Worm (Caenorhabditis elegans) whole organism, L1 larva: Measurements from ENCODE around the gene tbx-8.

Experiments used
- C16A3.4 ChIP-seq: fragments of 150-350 bp; optimal IDR thresholded peaks from 2 replicates; lab custom pipeline; 2014; ENCODE audit warnings: missing biosample characterization, missing genetic modification characterization
- blmp-1 ChIP-seq: fragments of 150-350 bp; optimal IDR thresholded peaks from 2 replicates; lab custom pipeline; 2014; ENCODE audit warnings: missing biosample characterization, missing genetic modification characterization
- ceh-8 ChIP-seq: fragments of 200-800 bp; sonication (Bioruptor generic); optimal IDR thresholded peaks from 2 replicates; lab custom pipeline; 2018; ENCODE audit warnings: mild to moderate bottlenecking, missing genetic modification characterization, moderate library complexity, missing compliant biosample characterization
- ceh-88 ChIP-seq: fragments of 200-800 bp; sonication (Bioruptor generic); IDR thresholded peaks from 2 replicates; pipeline ENCODE4 v1.3.6; 2022; ENCODE audit warnings: missing genetic modification characterization, missing compliant biosample characterization
- dsc-1 ChIP-seq: sonication (generic microtip); optimal IDR thresholded peaks from 2 replicates; lab custom pipeline; 2016; ENCODE audit warnings: mild to moderate bottlenecking, missing genetic modification characterization, missing compliant biosample characterization
- efl-1 ChIP-seq, 4 experiments: fragments of 150-350 bp; optimal IDR thresholded peaks in 3 of 4; peaks in 1 of 4; 1 replicate in 1 of 4; 2 replicates in 3 of 4; lab custom pipeline; 2014; ENCODE audit warnings: missing biosample characterization in 2 of 4, missing genetic modification characterization in 2 of 4, missing genetic modification reagents in 2 of 4
- elt-2 ChIP-seq: sonication (generic microtip); optimal IDR thresholded peaks from 2 replicates; lab custom pipeline; 2016; ENCODE audit warnings: missing genetic modification characterization, mild to moderate bottlenecking, inconsistent platforms, missing compliant biosample characterization, missing genetic modification reagents
- elt-3 ChIP-seq, 6 experiments: fragments of 150-350 bp in 1 of 6; sonication (generic microtip); optimal IDR thresholded peaks; 2 replicates each; lab custom pipeline; 2017 to 2018; ENCODE audit warnings: missing biosample characterization in 6 of 6, missing genetic modification characterization in 6 of 6, inconsistent platforms in 1 of 6
- fkh-4 ChIP-seq: sonication (generic microtip); optimal IDR thresholded peaks from 2 replicates; lab custom pipeline; 2016; ENCODE audit warnings: missing compliant biosample characterization, missing genetic modification characterization, borderline replicate concordance
- grh-1 ChIP-seq: fragments of 200-800 bp; sonication (Bioruptor generic); IDR thresholded peaks from 2 replicates; pipeline ENCODE4 v1.3.6; 2022; ENCODE audit warnings: missing genetic modification reagents, missing genetic modification characterization, missing compliant biosample characterization
- hpl-2 ChIP-seq: fragments of 150-350 bp; optimal IDR thresholded peaks from 2 replicates; lab custom pipeline; 2014; ENCODE audit warnings: missing biosample characterization, missing genetic modification reagents, missing genetic modification characterization
- isw-1 ChIP-seq: fragments of 200-800 bp; sonication (Bioruptor generic); IDR thresholded peaks from 2 replicates; pipeline ENCODE4 v1.3.6; 2022; ENCODE audit warnings: missing genetic modification characterization, missing compliant biosample characterization
- jun-1 ChIP-seq: fragments of 150-350 bp; optimal IDR thresholded peaks from 2 replicates; lab custom pipeline; 2014; ENCODE audit warnings: missing biosample characterization, missing genetic modification reagents, missing genetic modification characterization
- lin-15B ChIP-seq: fragments of 150-350 bp; sonication (generic microtip); optimal IDR thresholded peaks from 3 replicates; lab custom pipeline; 2014; ENCODE audit warnings: missing biosample characterization, missing genetic modification characterization
- lir-3 ChIP-seq: sonication (generic microtip); optimal IDR thresholded peaks from 2 replicates; lab custom pipeline; 2016; ENCODE audit warnings: mild to moderate bottlenecking, missing genetic modification characterization, moderate library complexity, missing compliant biosample characterization; ENCODE audit not compliant: poor library complexity
- lsy-2 ChIP-seq, 2 experiments: fragments of 150-350 bp; optimal IDR thresholded peaks; 2 replicates each; lab custom pipeline; 2014; ENCODE audit warnings: missing biosample characterization in 2 of 2, missing genetic modification characterization in 2 of 2
- mab-9 ChIP-seq: fragments of 200-800 bp; sonication (Bioruptor generic); IDR thresholded peaks from 2 replicates; pipeline ENCODE4 v1.3.6; 2022; ENCODE audit warnings: missing genetic modification reagents, missing genetic modification characterization, missing compliant biosample characterization
- mdl-1 ChIP-seq, 2 experiments: fragments of 150-350 bp; optimal IDR thresholded peaks; 2 replicates each; lab custom pipeline; 2014 to 2017; ENCODE audit warnings: missing biosample characterization in 2 of 2, missing genetic modification characterization in 2 of 2, inconsistent platforms in 1 of 2
- mef-2 ChIP-seq: fragments of 150-350 bp; optimal IDR thresholded peaks from 2 replicates; lab custom pipeline; 2014; ENCODE audit warnings: missing biosample characterization, missing genetic modification characterization
- mep-1 ChIP-seq: fragments of 150-350 bp; optimal IDR thresholded peaks from 2 replicates; lab custom pipeline; 2014; ENCODE audit warnings: missing biosample characterization, missing genetic modification characterization
- nhr-11 ChIP-seq: fragments of 150-350 bp; optimal IDR thresholded peaks from 2 replicates; lab custom pipeline; 2014; ENCODE audit warnings: missing biosample characterization, missing genetic modification characterization
- nhr-237 ChIP-seq: fragments of 150-350 bp; optimal IDR thresholded peaks from 2 replicates; lab custom pipeline; 2014; ENCODE audit warnings: missing biosample characterization, missing genetic modification characterization
- nhr-47 ChIP-seq: sonication (generic microtip); optimal IDR thresholded peaks from 2 replicates; lab custom pipeline; 2016; ENCODE audit warnings: mild to moderate bottlenecking, missing genetic modification characterization, moderate library complexity, missing compliant biosample characterization
- nhr-71 ChIP-seq: sonication (generic microtip); optimal IDR thresholded peaks from 2 replicates; lab custom pipeline; 2016; ENCODE audit warnings: mild to moderate bottlenecking, missing genetic modification characterization, moderate library complexity, missing compliant biosample characterization
- nhr-85 ChIP-seq: sonication (generic microtip); peaks from one replicate; lab custom pipeline; 2016; ENCODE audit warnings: missing genetic modification characterization, inconsistent platforms, missing compliant biosample characterization
- nhr-90 ChIP-seq: sonication (generic microtip); optimal IDR thresholded peaks from 2 replicates; lab custom pipeline; 2016; ENCODE audit warnings: mild to moderate bottlenecking, missing genetic modification characterization, missing compliant biosample characterization; ENCODE audit not compliant: poor library complexity
- pqm-1 ChIP-seq: sonication (generic microtip); optimal IDR thresholded peaks from 3 replicates; lab custom pipeline; 2017; ENCODE audit warnings: missing biosample characterization, missing genetic modification characterization
- snu-23 ChIP-seq: sonication (generic microtip); optimal IDR thresholded peaks from 2 replicates; lab custom pipeline; 2016; ENCODE audit warnings: missing genetic modification characterization, missing compliant biosample characterization
- sox-4 ChIP-seq: sonication (generic microtip); optimal IDR thresholded peaks from 2 replicates; lab custom pipeline; 2016; ENCODE audit warnings: missing genetic modification characterization, missing compliant biosample characterization
- sptf-1 ChIP-seq: fragments of 150-350 bp; optimal IDR thresholded peaks from 2 replicates; lab custom pipeline; 2014; ENCODE audit warnings: missing biosample characterization, missing genetic modification characterization
- sup-37 ChIP-seq: fragments of 200-800 bp; sonication (Bioruptor generic); optimal IDR thresholded peaks from 2 replicates; lab custom pipeline; 2018; ENCODE audit warnings: mild to moderate bottlenecking, missing genetic modification characterization, missing compliant biosample characterization
- unc-130 ChIP-seq: fragments of 150-350 bp; optimal IDR thresholded peaks from 2 replicates; lab custom pipeline; 2017; ENCODE audit warnings: missing biosample characterization, missing genetic modification characterization, inconsistent platforms
- ztf-11 ChIP-seq, 2 experiments: sonication (generic microtip); optimal IDR thresholded peaks; 2 replicates each; lab custom pipeline; 2016 to 2017; ENCODE audit warnings: missing genetic modification characterization in 2 of 2, missing biosample characterization in 1 of 2, missing compliant biosample characterization in 1 of 2

The tbx-8 gene

ce11 chrIII:10339949-10340348 lies 7.2 kb upstream of the tbx-8 start:
- TF ChIP-seq ceh-88 (GFP tag; lab: Robert Waterston, UW) (no peak), fkh-4 (no peak), isw-1 (GFP tag; lab: Robert Waterston, UW) (no peak), efl-1 (optimal IDR thresholded peaks at IDR 0.05; lab: Kevin White, UChicago) (no peak), efl-1 (GFP tag; optimal IDR thresholded peaks at IDR 0.05 in 1 of 2; lab: Kevin White, UChicago) (peak in 1 of 2 experiments; percentile 56), nhr-71 (tag; lab: Kevin White, UChicago) (no peak), mep-1 (no peak), lsy-2 (tag; optimal IDR thresholded peaks at IDR 0.05; lab: Kevin White, UChicago) (no peak)

- TF ChIP-seq mef-2 (tag; lab: Kevin White, UChicago): no peak
- no peak for TF ChIP-seq grh-1 (GFP tag; lab: Robert Waterston, UW)
- no peak for TF ChIP-seq sox-4 (tag; lab: Kevin White, UChicago)
- TF ChIP-seq hpl-2 (GFP tag; lab: Kevin White, UChicago): no peak
- no peak for TF ChIP-seq isw-1 (GFP tag; lab: Robert Waterston, UW)
- no peak for TF ChIP-seq dsc-1 (tag; lab: Kevin White, UChicago)
- no peak for TF ChIP-seq sup-37 (GFP tag; lab: Kevin White, UChicago)
- no peak for TF ChIP-seq mab-9 (GFP tag; lab: Robert Waterston, UW)
- TF ChIP-seq jun-1 (tag; lab: Kevin White, UChicago): no peak
- TF ChIP-seq, all 84 proteins: peak for 0
Measured at ce11 chrIII:10341758-10342157, 5.4 kb upstream of the tbx-8 start, which contains the start of gene tbx-9. tbx-9 (minus strand) TSS chrIII:10341858.

- TF ChIP-seq nhr-90 (no peak), nhr-85 (peak; percentile 36), efl-1 (optimal IDR thresholded peaks at IDR 0.05; lab: Kevin White, UChicago) (no peak), efl-1 (GFP tag; optimal IDR thresholded peaks at IDR 0.05 in 1 of 2; lab: Kevin White, UChicago) (peak in 1 of 2 experiments; percentile 20)
Measured at ce11 chrIII:10344762-10345161, 2.4 kb upstream of the tbx-8 start.

DNA sequence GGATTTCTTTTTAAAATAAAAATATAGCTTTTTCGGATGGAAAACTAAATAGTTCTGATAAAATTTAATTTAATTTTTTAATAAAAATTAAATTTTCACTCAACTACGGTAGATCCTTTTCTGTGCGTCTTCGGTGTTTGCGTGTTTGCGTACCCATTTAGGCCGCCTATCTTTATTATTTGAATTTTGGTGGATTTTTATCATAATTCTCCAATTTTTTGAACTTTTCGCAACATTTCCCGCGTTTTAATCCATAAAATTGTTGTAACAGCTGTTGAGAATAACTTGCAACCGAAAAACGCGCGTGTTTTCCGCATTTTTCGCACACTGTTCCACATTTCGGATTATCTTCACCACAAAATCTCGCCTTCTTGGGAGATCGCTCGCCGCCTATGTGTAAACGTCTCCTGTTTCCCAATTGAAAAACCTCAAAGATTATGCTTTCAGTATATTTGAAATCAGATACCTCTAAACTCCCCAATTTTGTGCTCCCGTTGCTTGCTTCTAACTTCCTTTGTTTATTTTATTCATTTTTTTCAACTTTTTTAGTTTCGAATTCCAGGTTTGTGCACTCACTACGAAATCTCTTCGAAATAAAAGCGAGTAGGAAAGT lies 4.6 kb downstream of the tbx-8 start, which contains the start of gene T07C4.3:
Gene T07C4.3 (plus strand): TSS at position 563 of the 613 bp plus-strand sequence.
- TF ChIP-seq sox-4 (tag; lab: Kevin White, UChicago) (no peak), ceh-8 (GFP tag; lab: Kevin White, UChicago) (no peak), pqm-1 (tag; lab: Kevin White, UChicago) (no peak), nhr-90 (no peak), sptf-1 (tag; lab: Kevin White, UChicago) (no peak), nhr-11 (tag; lab: Kevin White, UChicago) (no peak), mdl-1 (tag; optimal IDR thresholded peaks at IDR 0.05; lab: Kevin White, UChicago) (no peak), elt-3 (tag; optimal IDR thresholded peaks at IDR 0.05; lab: Kevin White, UChicago) (no peak)

DNA sequence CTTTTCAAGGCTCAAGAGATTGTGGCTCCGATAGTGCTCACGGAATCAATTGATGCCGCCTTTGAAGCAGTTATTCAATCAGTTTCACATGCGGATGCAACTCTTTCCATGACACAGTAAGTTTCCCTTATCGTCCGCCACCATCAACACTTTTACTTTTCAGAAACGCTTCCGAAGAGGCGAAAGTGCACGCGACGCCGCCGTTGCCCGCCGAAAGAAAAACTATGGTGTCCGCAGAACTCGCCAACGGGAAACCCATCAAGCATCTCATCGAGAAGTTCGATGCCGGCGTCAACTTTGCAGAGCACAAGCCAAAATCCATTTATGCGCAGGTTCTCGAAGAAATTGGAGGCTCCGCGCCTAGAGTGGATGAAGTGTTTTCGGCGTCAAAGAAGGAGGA lies 6.3 kb downstream of the tbx-8 start:
- TF ChIP-seq lir-3 (tag; lab: Kevin White, UChicago) (no peak), lin-15B (no peak), blmp-1 (tag; lab: Kevin White, UChicago) (peak; percentile 79), snu-23 (GFP tag; lab: Kevin White, UChicago) (no peak), ztf-11 (tag; optimal IDR thresholded peaks at IDR 0.05; lab: Kevin White, UChicago) (no peak), nhr-237 (tag; lab: Kevin White, UChicago) (no peak), C16A3.4 (tag; lab: Kevin White, UChicago) (no peak), nhr-71 (tag; lab: Kevin White, UChicago) (no peak), mep-1 (no peak), elt-2 (no peak), nhr-47 (no peak), efl-1 (optimal IDR thresholded peaks at IDR 0.05; lab: Kevin White, UChicago) (no peak), efl-1 (GFP tag; optimal IDR thresholded peaks at IDR 0.05 in 1 of 2; lab: Kevin White, UChicago) (peak in 1 of 2 experiments; percentile 22), unc-130 (no peak)
- TF ChIP-seq, all 84 proteins: peak for 2
